Fruit fly (Drosophila melanogaster) whole organism, embryonic: Measurements from ENCODE around the gene phol.

Source experiments
- CG10267 ChIP-seq: fragments of 200-800 bp; sonication (Bioruptor generic); optimal IDR thresholded peaks from 2 replicates; lab custom pipeline; 2018; ENCODE audit warnings: missing biosample characterization, mild to moderate bottlenecking, missing genetic modification characterization, moderate library complexity
- CG10321 ChIP-seq: fragments of 200-800 bp; sonication (Bioruptor generic); IDR thresholded peaks from 2 replicates; pipeline ENCODE4 v1.3.6; 2022; ENCODE audit warnings: missing biosample characterization, missing genetic modification characterization
- CG11398 ChIP-seq: fragments of 200-800 bp; sonication (Bioruptor generic); optimal IDR thresholded peaks from 2 replicates; lab custom pipeline; 2016; ENCODE audit warnings: missing biosample characterization, missing genetic modification characterization
- CG11504 ChIP-seq: fragments of 200-800 bp; sonication (Bioruptor generic); optimal IDR thresholded peaks from 3 replicates; lab custom pipeline; 2019; ENCODE audit warnings: missing biosample characterization, mild to moderate bottlenecking, missing genetic modification characterization, moderate library complexity
- CG12155 ChIP-seq: fragments of 200-800 bp; sonication (Bioruptor generic); optimal IDR thresholded peaks from 3 replicates; lab custom pipeline; 2016; ENCODE audit warnings: missing biosample characterization, missing genetic modification characterization
- CG14014 ChIP-seq: fragments of 200-800 bp; sonication (Bioruptor generic); IDR thresholded peaks from 2 replicates; pipeline ENCODE4 v1.3.6; 2022; ENCODE audit warnings: missing biosample characterization, missing genetic modification characterization
- CG15696 ChIP-seq: fragments of 200-800 bp; sonication (Bioruptor generic); optimal IDR thresholded peaks from 2 replicates; lab custom pipeline; 2019; ENCODE audit warnings: missing biosample characterization, mild to moderate bottlenecking, missing genetic modification characterization, moderate library complexity
- CG16813 ChIP-seq: fragments of 200-800 bp; sonication (Bioruptor generic); IDR thresholded peaks from 3 replicates; pipeline ENCODE4 v1.3.6; 2022; ENCODE audit warnings: missing biosample characterization, missing genetic modification characterization; ENCODE audit not compliant: partially characterized antibody
- CG18011 ChIP-seq: fragments of 200-800 bp; sonication (Bioruptor generic); optimal IDR thresholded peaks from 2 replicates; lab custom pipeline; 2017; ENCODE audit warnings: missing biosample characterization, missing genetic modification characterization, mild to moderate bottlenecking, moderate library complexity, missing genotype
- CG30020 ChIP-seq: fragments of 200-800 bp; optimal IDR thresholded peaks from 2 replicates; lab custom pipeline; 2019; ENCODE audit warnings: missing biosample characterization, mild to moderate bottlenecking, missing genetic modification characterization, moderate library complexity
- CG6175 ChIP-seq: fragments of 200-800 bp; sonication (Bioruptor generic); IDR thresholded peaks from 3 replicates; pipeline ENCODE4 v1.3.6; 2022; ENCODE audit warnings: missing biosample characterization, missing genetic modification characterization
- CG6683 ChIP-seq: fragments of 200-800 bp; sonication (Bioruptor generic); optimal IDR thresholded peaks from 2 replicates; lab custom pipeline; 2017; ENCODE audit warnings: missing biosample characterization, mild to moderate bottlenecking, missing genetic modification characterization, missing genetic modification reagents
- CG8290 ChIP-seq, 3 experiments: fragments of 200-800 bp; sonication (Bioruptor generic); optimal IDR thresholded peaks; 2 replicates each; lab custom pipeline; 2016 to 2019; ENCODE audit warnings: missing biosample characterization in 3 of 3, missing genetic modification characterization in 3 of 3, mild to moderate bottlenecking in 2 of 3, moderate library complexity in 1 of 3
- CG8944 ChIP-seq: fragments of 200-800 bp; sonication (Bioruptor generic); optimal IDR thresholded peaks from 3 replicates; lab custom pipeline; 2016; ENCODE audit warnings: missing biosample characterization, missing genetic modification characterization
- CG9932 ChIP-seq: fragments of 200-800 bp; sonication (Bioruptor generic); IDR thresholded peaks from 2 replicates; pipeline ENCODE4 v1.3.6; 2022; ENCODE audit warnings: missing biosample characterization, missing genetic modification characterization
- CTCF ChIP-seq: fragments of 200-800 bp; sonication (Bioruptor generic); optimal IDR thresholded peaks from 2 replicates; lab custom pipeline; 2017; ENCODE audit warnings: missing biosample characterization, mild to moderate bottlenecking, missing genetic modification characterization, moderate library complexity
- Deaf1 ChIP-seq: fragments of 200-800 bp; optimal IDR thresholded peaks from 3 replicates; lab custom pipeline; 2019; ENCODE audit warnings: missing biosample characterization, mild to moderate bottlenecking, missing genetic modification characterization, moderate library complexity
- Elba2 ChIP-seq: fragments of 200-800 bp; sonication (Bioruptor generic); optimal IDR thresholded peaks from 3 replicates; lab custom pipeline; 2016; ENCODE audit warnings: missing biosample characterization, missing genetic modification characterization
- Ets97D ChIP-seq: fragments of 200-800 bp; sonication (Bioruptor generic); optimal IDR thresholded peaks from 3 replicates; lab custom pipeline; 2016; ENCODE audit warnings: missing biosample characterization, missing genetic modification characterization
- H15 ChIP-seq: fragments of 200-800 bp; sonication (Bioruptor generic); IDR thresholded peaks from 3 replicates; pipeline ENCODE4 v1.3.6; 2022; ENCODE audit warnings: missing biosample characterization, missing genetic modification characterization
- H2.0 ChIP-seq: fragments of 200-800 bp; sonication (Bioruptor generic); IDR thresholded peaks from 2 replicates; pipeline ENCODE4 v1.3.6; 2022; ENCODE audit warnings: missing biosample characterization, missing genetic modification characterization
- MBD-R2 ChIP-seq: fragments of 200-800 bp; sonication (Bioruptor generic); IDR thresholded peaks from 2 replicates; pipeline ENCODE4 v1.3.6; 2022; ENCODE audit warnings: missing biosample characterization, missing genetic modification characterization
- Med ChIP-seq: fragments of 200-800 bp; sonication (Bioruptor generic); peaks from one replicate; lab custom pipeline; 2016; ENCODE audit warnings: missing biosample characterization, missing genetic modification characterization, mild to moderate bottlenecking, inconsistent platforms, moderate library complexity
- Meics ChIP-seq: fragments of 200-800 bp; sonication (Bioruptor generic); optimal IDR thresholded peaks from 2 replicates; lab custom pipeline; 2017; ENCODE audit warnings: missing biosample characterization, mild to moderate bottlenecking, missing genetic modification characterization
- Myb ChIP-seq: fragments of 200-800 bp; sonication (Bioruptor generic); optimal IDR thresholded peaks from 2 replicates; lab custom pipeline; 2016; ENCODE audit warnings: missing biosample characterization, missing genetic modification characterization
- Neu2 ChIP-seq: fragments of 200-800 bp; sonication (Bioruptor generic); optimal IDR thresholded peaks from 3 replicates; lab custom pipeline; 2016; ENCODE audit warnings: missing biosample characterization, missing genetic modification characterization, borderline replicate concordance
- Oli ChIP-seq: fragments of 200-800 bp; sonication (Bioruptor generic); optimal IDR thresholded peaks from 2 replicates; lab custom pipeline; 2018; ENCODE audit warnings: missing biosample characterization, mild to moderate bottlenecking, missing genetic modification characterization, moderate library complexity
- Rfx ChIP-seq: fragments of 200-800 bp; sonication (Bioruptor generic); IDR thresholded peaks from 2 replicates; pipeline ENCODE4 v1.3.6; 2022; ENCODE audit warnings: missing biosample characterization, missing genetic modification characterization
- Rx ChIP-seq: fragments of 200-800 bp; sonication (Bioruptor generic); IDR thresholded peaks from 2 replicates; pipeline ENCODE4 v1.3.6; 2022; ENCODE audit warnings: missing biosample characterization, missing genetic modification characterization
- Xbp1 ChIP-seq: fragments of 200-800 bp; sonication (Bioruptor generic); optimal IDR thresholded peaks from 3 replicates; lab custom pipeline; 2016; ENCODE audit warnings: missing biosample characterization, mild to moderate bottlenecking, missing genetic modification characterization
- btn ChIP-seq: fragments of 200-800 bp; sonication (Bioruptor generic); optimal IDR thresholded peaks from 2 replicates; lab custom pipeline; 2016; ENCODE audit warnings: missing biosample characterization, missing genetic modification characterization
- chinmo ChIP-seq: fragments of 200-800 bp; sonication (Bioruptor generic); IDR thresholded peaks from 4 replicates; pipeline ENCODE4 v1.3.6; 2022; ENCODE audit warnings: missing biosample characterization, missing genetic modification characterization; ENCODE audit not compliant: partially characterized antibody
- dan ChIP-seq: fragments of 200-800 bp; sonication (Bioruptor generic); IDR thresholded peaks from 2 replicates; pipeline ENCODE4 v1.3.6; 2022; ENCODE audit warnings: missing biosample characterization, missing genetic modification characterization
- emc ChIP-seq: fragments of 200-800 bp; sonication (Bioruptor generic); optimal IDR thresholded peaks from 2 replicates; lab custom pipeline; 2016; ENCODE audit warnings: missing biosample characterization, missing genetic modification characterization
- ems ChIP-seq: fragments of 200-800 bp; sonication (Bioruptor generic); optimal IDR thresholded peaks from 3 replicates; lab custom pipeline; 2016; ENCODE audit warnings: missing biosample characterization, missing genetic modification characterization
- en ChIP-seq: fragments of 200-800 bp; sonication (Bioruptor generic); optimal IDR thresholded peaks from 2 replicates; lab custom pipeline; 2016; ENCODE audit warnings: missing biosample characterization, missing genetic modification characterization
- eyg ChIP-seq: fragments of 200-800 bp; sonication (Bioruptor generic); optimal IDR thresholded peaks from 3 replicates; lab custom pipeline; 2016; ENCODE audit warnings: missing biosample characterization, missing genetic modification characterization
- hbn ChIP-seq: fragments of 200-800 bp; sonication (Bioruptor generic); IDR thresholded peaks from 2 replicates; pipeline ENCODE4 v1.3.6; 2022; ENCODE audit warnings: missing biosample characterization, missing genetic modification characterization; ENCODE audit not compliant: partially characterized antibody
- her ChIP-seq: fragments of 200-800 bp; sonication (Bioruptor generic); optimal IDR thresholded peaks from 2 replicates; lab custom pipeline; 2016; ENCODE audit warnings: missing biosample characterization, missing genetic modification characterization
- hkb ChIP-seq, 2 experiments: fragments of 200-800 bp in 1 of 2; fragments of >200 bp in 1 of 2; sonication (Bioruptor generic) in 1 of 2; IDR thresholded peaks in 1 of 2; optimal IDR thresholded peaks in 1 of 2; 2 replicates each; pipeline versions ENCODE4 v1.3.6 to Lab custom; 2017 to 2022; ENCODE audit warnings: missing biosample characterization in 1 of 2, missing genetic modification characterization in 1 of 2
- nmo ChIP-seq: fragments of 200-800 bp; sonication (Bioruptor generic); optimal IDR thresholded peaks from 2 replicates; lab custom pipeline; 2018; ENCODE audit warnings: missing biosample characterization, mild to moderate bottlenecking, missing genetic modification characterization, moderate library complexity
- pita ChIP-seq: fragments of 200-800 bp; sonication (Bioruptor generic); optimal IDR thresholded peaks from 2 replicates; lab custom pipeline; 2017; ENCODE audit warnings: missing biosample characterization, mild to moderate bottlenecking, missing genetic modification characterization
- row ChIP-seq: fragments of 200-800 bp; sonication (Bioruptor generic); IDR thresholded peaks from 3 replicates; pipeline ENCODE4 v1.3.6; 2022; ENCODE audit warnings: missing biosample characterization, missing genetic modification characterization
- sisA ChIP-seq: fragments of 200-800 bp; sonication (Bioruptor generic); IDR thresholded peaks from 2 replicates; pipeline ENCODE4 v1.3.6; 2022; ENCODE audit warnings: missing biosample characterization, missing genetic modification characterization
- slbo ChIP-seq: fragments of 200-800 bp; sonication (Bioruptor generic); IDR thresholded peaks from 2 replicates; pipeline ENCODE4 v1.3.6; 2022; ENCODE audit warnings: missing biosample characterization, missing genetic modification characterization
- sob ChIP-seq: fragments of 200-800 bp; sonication (Bioruptor generic); IDR thresholded peaks from 2 replicates; pipeline ENCODE4 v1.3.6; 2022; ENCODE audit warnings: missing biosample characterization, missing genetic modification characterization
- vfl ChIP-seq: fragments of 200-800 bp; sonication (Bioruptor generic); optimal IDR thresholded peaks from 2 replicates; lab custom pipeline; 2016; ENCODE audit warnings: missing biosample characterization, missing genetic modification characterization
- zf30C ChIP-seq: fragments of 200-800 bp; sonication (Bioruptor generic); optimal IDR thresholded peaks from 3 replicates; lab custom pipeline; 2018; ENCODE audit warnings: missing biosample characterization, mild to moderate bottlenecking, missing genetic modification characterization

The phol gene

dm6 chr3L:9442625-9443282 is 13.3 kb downstream of the phol start, which contains the start of gene Srg3 (continued):
- TF ChIP-seq Deaf1, result no peak
- no peak for TF ChIP-seq vfl (GFP tag; lab: Kevin White, UChicago)
- no peak for TF ChIP-seq en (GFP tag; lab: Kevin White, UChicago)
- TF ChIP-seq her (GFP tag; lab: Kevin White, UChicago), result no peak
- TF ChIP-seq ems (GFP tag; lab: Kevin White, UChicago), result peak; percentile 6
- TF ChIP-seq Xbp1 (GFP tag; lab: Kevin White, UChicago), result no peak
- no peak for TF ChIP-seq Oli (tag; lab: Kevin White, UChicago)
- no peak for TF ChIP-seq Neu2
- no peak for TF ChIP-seq sisA
- peak; percentile 19; the same call in 1 of the 2 replicates for TF ChIP-seq H2.0 (GFP tag; lab: Robert Waterston, UW)
- no peak for TF ChIP-seq CG8290 (GFP tag; optimal IDR thresholded peaks at IDR 0.05; lab: Kevin White, UChicago)
- peak in 1 of 2 experiments; percentile 43 for TF ChIP-seq CG8290 (tag; optimal IDR thresholded peaks at IDR 0.05; lab: Kevin White, UChicago)
- TF ChIP-seq hkb (optimal IDR thresholded peaks at IDR 0.05; lab: Kevin White, UChicago), result peak; percentile 53
- TF ChIP-seq hkb (GFP tag; IDR thresholded peaks at IDR 0.05; lab: Robert Waterston, UW), result 0 out of 2 replicates have a peak, but pooled peaks have one; percentile 6
- no peak for TF ChIP-seq CG10267
- peak; percentile 20 for TF ChIP-seq pita (GFP tag; lab: Kevin White, UChicago)
- no peak for TF ChIP-seq eyg (GFP tag; lab: Kevin White, UChicago)
- no peak for TF ChIP-seq CG8944
- no peak for TF ChIP-seq CG6683
- TF ChIP-seq slbo (GFP tag; lab: Robert Waterston, UW), result peak; percentile 60
- peak; percentile 86 for TF ChIP-seq Elba2 (GFP tag; lab: Kevin White, UChicago)
- TF ChIP-seq CG16813 (GFP tag; lab: Robert Waterston, UW), result no peak
- TF ChIP-seq CG14014, result 0 out of 2 replicates have a peak, but pooled peaks have one; percentile 6
- peak; percentile 43 for TF ChIP-seq Med
- TF ChIP-seq CG12155 (GFP tag; lab: Kevin White, UChicago), result no peak
- no peak for TF ChIP-seq Rx (GFP tag; lab: Robert Waterston, UW)
- TF ChIP-seq sob (GFP tag; lab: Robert Waterston, UW), result no peak
- no peak for TF ChIP-seq Ets97D (GFP tag; lab: Kevin White, UChicago)
- TF ChIP-seq zf30C (GFP tag; lab: Kevin White, UChicago), result no peak
- TF ChIP-seq Rfx (GFP tag; lab: Robert Waterston, UW), result 0 out of 2 replicates have a peak, but pooled peaks have one; percentile 4
- TF ChIP-seq Meics, result no peak
- no peak for TF ChIP-seq emc (GFP tag; lab: Kevin White, UChicago)
- peak; percentile 13 for TF ChIP-seq CG18011 (GFP tag; lab: Kevin White, UChicago)
- TF ChIP-seq CG11398 (GFP tag; lab: Kevin White, UChicago), result no peak
- TF ChIP-seq CG10321 (GFP tag; lab: Robert Waterston, UW), result no peak
- no peak for TF ChIP-seq Myb (GFP tag; lab: Kevin White, UChicago)
- peak; percentile 7 for TF ChIP-seq row (GFP tag; lab: Robert Waterston, UW)
- TF ChIP-seq chinmo (GFP tag; lab: Robert Waterston, UW), result no peak
- TF ChIP-seq CG6175 (GFP tag; lab: Robert Waterston, UW), result no peak
- peak; percentile 47 for TF ChIP-seq CG9932
- TF ChIP-seq btn (GFP tag; lab: Kevin White, UChicago), result no peak
- no peak for TF ChIP-seq dan (GFP tag; lab: Robert Waterston, UW)
- TF ChIP-seq MBD-R2 (GFP tag; lab: Robert Waterston, UW), result no peak
- TF ChIP-seq CG11504 (tag; lab: Kevin White, UChicago), result peak; percentile 6
- TF ChIP-seq hbn (GFP tag; lab: Robert Waterston, UW), result no peak
- TF ChIP-seq CG15696, result no peak
- no peak for TF ChIP-seq nmo (GFP tag; lab: Kevin White, UChicago)
- TF ChIP-seq CTCF, result peak; percentile 1
- TF ChIP-seq H15 (GFP tag; lab: Robert Waterston, UW), result no peak
- TF ChIP-seq CG30020, result no peak
